Fruit fly (Drosophila melanogaster): Measurements from ENCODE around the gene Sol1.
A peak's percentile ranks its signal among the peaks of the same experiment; 100 is the strongest.

Sol1 gene

DNA sequence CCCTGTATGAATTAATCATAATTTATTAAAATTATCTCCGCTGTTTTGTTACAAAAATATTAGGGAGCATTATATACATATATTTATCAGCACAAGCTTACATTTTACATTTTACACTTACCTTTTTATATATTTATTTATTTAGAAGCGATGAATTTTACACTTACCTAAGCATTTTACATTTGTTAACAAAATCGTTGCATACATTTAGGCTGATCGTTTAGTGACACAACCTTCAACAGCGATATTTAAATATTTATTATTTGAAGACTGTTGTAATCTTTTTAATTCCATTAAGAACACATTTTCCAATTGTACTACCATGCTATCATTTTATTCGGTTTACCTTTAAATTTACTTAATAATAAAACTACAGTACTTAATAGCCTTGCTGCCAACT lies 2.3 kb upstream of the Sol1 start:
- TF ChIP-seq sage (GFP tag; optimal IDR thresholded peaks at IDR 0.05) (no peak), Abd-B (GFP tag; optimal IDR thresholded peaks at IDR 0.05) (no peak), Myc (optimal IDR thresholded peaks at IDR 0.05) (no peak), h (GFP tag; optimal IDR thresholded peaks at IDR 0.05) (no peak), HLH106 (tag; optimal IDR thresholded peaks at IDR 0.05) (no peak), jim (GFP tag; optimal IDR thresholded peaks at IDR 0.05) (no peak), Rel (GFP tag; optimal IDR thresholded peaks at IDR 0.05) (no peak), Rel (tag; optimal IDR thresholded peaks at IDR 0.05) (peak; percentile 87), CG9705 (GFP tag; optimal IDR thresholded peaks at IDR 0.05) (no peak), rgr (GFP tag; optimal IDR thresholded peaks at IDR 0.05) (no peak), OdsH (GFP tag; optimal IDR thresholded peaks at IDR 0.05) (no peak), ey (GFP tag; optimal IDR thresholded peaks at IDR 0.05) (no peak), Mio (GFP tag; optimal IDR thresholded peaks at IDR 0.05) (no peak), CrebA (GFP tag; optimal IDR thresholded peaks at IDR 0.05; ENCODE audit: borderline replicate concordance) (peak; percentile 14), brk (GFP tag; optimal IDR thresholded peaks at IDR 0.05) (no peak), psq (GFP tag; optimal IDR thresholded peaks at IDR 0.05) (no peak), Dif (GFP tag; optimal IDR thresholded peaks at IDR 0.05; ENCODE audit: partially characterized antibody) (no peak), GATAd (GFP tag; optimal IDR thresholded peaks at IDR 0.05) (no peak)

DNA sequence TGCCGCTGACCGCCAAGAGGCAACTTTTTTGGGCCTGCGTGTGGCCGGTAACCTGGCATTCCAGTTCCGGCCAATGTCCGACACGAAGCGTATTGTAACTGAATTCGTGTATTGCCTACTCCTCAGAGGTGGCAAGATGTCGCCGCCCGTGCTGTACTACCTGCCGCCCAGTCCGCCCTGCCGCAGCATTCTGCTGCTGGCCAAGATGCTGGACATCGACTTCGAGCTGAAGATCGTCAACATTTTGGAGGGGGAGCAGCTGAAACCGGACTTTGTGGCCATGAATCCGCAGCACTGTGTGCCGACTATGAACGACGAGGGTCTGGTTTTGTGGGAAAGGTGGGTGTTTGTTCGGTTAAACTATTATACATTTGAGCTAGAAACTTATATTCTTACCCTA lies 1.8 kb upstream of the Sol1 start:
- TF ChIP-seq Rel (GFP tag; optimal IDR thresholded peaks at IDR 0.05) (no peak), Rel (tag; optimal IDR thresholded peaks at IDR 0.05) (no peak), foxo (GFP tag; optimal IDR thresholded peaks at IDR 0.05) (no peak), tai (GFP tag; optimal IDR thresholded peaks at IDR 0.05) (no peak), usp (GFP tag; optimal IDR thresholded peaks at IDR 0.05) (no peak), GATAd (GFP tag; optimal IDR thresholded peaks at IDR 0.05) (no peak), woc (GFP tag; optimal IDR thresholded peaks at IDR 0.05) (no peak), Hr83 (GFP tag; optimal IDR thresholded peaks at IDR 0.05; ENCODE audit: poor library complexity, severe bottlenecking) (no peak), pan (optimal IDR thresholded peaks at IDR 0.05) (no peak), ey (GFP tag; optimal IDR thresholded peaks at IDR 0.05) (no peak), rgr (GFP tag; optimal IDR thresholded peaks at IDR 0.05) (no peak)

DNA sequence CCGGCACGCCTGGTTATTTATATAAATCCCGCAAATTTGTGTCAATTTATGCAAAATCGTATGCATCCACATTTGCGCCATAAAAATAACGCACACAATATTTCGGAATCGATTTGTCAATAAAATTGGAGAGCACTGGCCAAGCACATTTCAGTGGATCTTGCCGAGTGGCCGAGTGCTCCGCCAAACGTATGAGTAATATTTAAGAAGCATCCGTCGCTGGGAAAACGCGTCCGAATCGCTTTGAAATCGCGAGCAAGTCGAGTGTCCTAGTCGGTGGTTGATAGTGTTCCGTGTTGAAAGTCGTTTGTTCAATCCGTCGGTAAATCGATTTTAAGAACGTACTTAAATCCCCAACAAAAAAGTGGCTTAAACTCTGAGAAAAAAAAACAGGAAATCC lies 916 bp downstream of the Sol1 start, which contains the start of gene CG33098:
TSS of gene CG33098 (plus strand) at position 224 of the 400 bp plus-strand sequence.
- TF ChIP-seq usp (GFP tag; optimal IDR thresholded peaks at IDR 0.05): no peak
- no peak for TF ChIP-seq tai (GFP tag; optimal IDR thresholded peaks at IDR 0.05)
- TF ChIP-seq jim (GFP tag; optimal IDR thresholded peaks at IDR 0.05): no peak
- no peak for TF ChIP-seq pan (optimal IDR thresholded peaks at IDR 0.05)
- no peak for TF ChIP-seq ey (GFP tag; optimal IDR thresholded peaks at IDR 0.05)
- TF ChIP-seq Rel (GFP tag; optimal IDR thresholded peaks at IDR 0.05): no peak
- no peak for TF ChIP-seq Rel (tag; optimal IDR thresholded peaks at IDR 0.05)
- TF ChIP-seq CrebA (GFP tag; optimal IDR thresholded peaks at IDR 0.05; ENCODE audit: borderline replicate concordance): no peak
- no peak for TF ChIP-seq Hr78 (GFP tag; optimal IDR thresholded peaks at IDR 0.05)
- TF ChIP-seq Dif (GFP tag; optimal IDR thresholded peaks at IDR 0.05; ENCODE audit: partially characterized antibody): no peak
- TF ChIP-seq Jra (GFP tag; optimal IDR thresholded peaks at IDR 0.05): no peak
- TF ChIP-seq N (GFP tag; optimal IDR thresholded peaks at IDR 0.05): no peak
- TF ChIP-seq sv (GFP tag; optimal IDR thresholded peaks at IDR 0.05): no peak
- TF ChIP-seq Dfd (GFP tag; optimal IDR thresholded peaks at IDR 0.05): no peak
- no peak for TF ChIP-seq brk (GFP tag; optimal IDR thresholded peaks at IDR 0.05)

DNA sequence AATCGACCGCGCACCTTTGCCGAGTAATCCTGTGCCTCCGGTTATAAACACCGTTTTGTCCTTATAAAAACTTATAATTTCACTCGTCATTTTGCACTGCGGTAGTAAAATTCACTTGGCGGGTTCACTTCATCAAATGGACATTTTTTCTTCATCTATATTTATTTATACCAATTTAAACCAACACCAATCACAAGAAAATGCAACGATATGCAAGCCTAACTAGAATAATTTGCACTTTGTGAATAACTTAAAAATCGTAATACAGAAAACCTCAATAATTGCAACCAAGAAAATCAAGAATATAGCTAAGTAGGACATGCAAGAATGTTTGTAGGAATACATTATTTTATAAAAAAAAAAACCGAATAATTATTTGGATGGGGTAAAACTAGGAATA lies 9.8 kb downstream of the Sol1 start, which contains the start of the genes CG10096 and CG10097:
TSS of gene CG10096 (minus strand) at position 101 of the 400 bp plus-strand sequence.
TSS of gene CG10097 (minus strand) at position 101 of the 400 bp plus-strand sequence.
- TF ChIP-seq Abd-B (GFP tag; optimal IDR thresholded peaks at IDR 0.05): no peak
- no peak for TF ChIP-seq Sp1 (GFP tag; optimal IDR thresholded peaks at IDR 0.05)
- TF ChIP-seq dmrt93B (GFP tag; optimal IDR thresholded peaks at IDR 0.05): no peak
- no peak for TF ChIP-seq CG32264 (GFP tag; optimal IDR thresholded peaks at IDR 0.05)
- TF ChIP-seq HLH106 (tag; optimal IDR thresholded peaks at IDR 0.05): no peak
- TF ChIP-seq lola (GFP tag; optimal IDR thresholded peaks at IDR 0.05): no peak
- no peak for TF ChIP-seq Dfd (GFP tag; optimal IDR thresholded peaks at IDR 0.05)
- TF ChIP-seq brk (GFP tag; optimal IDR thresholded peaks at IDR 0.05): no peak
- no peak for TF ChIP-seq Hnf4 (GFP tag; optimal IDR thresholded peaks at IDR 0.05)
- TF ChIP-seq Rel (GFP tag; optimal IDR thresholded peaks at IDR 0.05): no peak
- TF ChIP-seq Rel (tag; optimal IDR thresholded peaks at IDR 0.05): no peak
- no peak for TF ChIP-seq Hr78 (GFP tag; optimal IDR thresholded peaks at IDR 0.05)
- no peak for TF ChIP-seq h (GFP tag; optimal IDR thresholded peaks at IDR 0.05)
- TF ChIP-seq foxo (GFP tag; optimal IDR thresholded peaks at IDR 0.05): no peak
- TF ChIP-seq GATAd (GFP tag; optimal IDR thresholded peaks at IDR 0.05): no peak
- no peak for TF ChIP-seq OdsH (GFP tag; optimal IDR thresholded peaks at IDR 0.05)
- TF ChIP-seq br (GFP tag; optimal IDR thresholded peaks at IDR 0.05): no peak
